Worm (Caenorhabditis elegans) whole organism, L1 larva: ENCODE data around the gene str-240.

Experiments used
- C16A3.4 ChIP-seq: fragments of 150-350 bp; optimal IDR thresholded peaks from 2 replicates; lab custom pipeline; 2014; ENCODE audit warnings: missing biosample characterization, missing genetic modification characterization
- alr-1 ChIP-seq: fragments of 200-800 bp; sonication (Bioruptor generic); optimal IDR thresholded peaks from 2 replicates; lab custom pipeline; 2018; ENCODE audit warnings: borderline replicate concordance, mild to moderate bottlenecking, missing genetic modification characterization, missing compliant biosample characterization
- aly-2 ChIP-seq: fragments of 150-350 bp; optimal IDR thresholded peaks from 2 replicates; lab custom pipeline; 2014; ENCODE audit warnings: missing biosample characterization, missing genetic modification characterization
- ama-1 ChIP-seq: fragments of 150-350 bp; optimal IDR thresholded peaks from 2 replicates; lab custom pipeline; 2014
- ceh-8 ChIP-seq: fragments of 200-800 bp; sonication (Bioruptor generic); optimal IDR thresholded peaks from 2 replicates; lab custom pipeline; 2018; ENCODE audit warnings: mild to moderate bottlenecking, missing genetic modification characterization, moderate library complexity, missing compliant biosample characterization
- ceh-88 ChIP-seq: fragments of 200-800 bp; sonication (Bioruptor generic); IDR thresholded peaks from 2 replicates; pipeline ENCODE4 v1.3.6; 2022; ENCODE audit warnings: missing genetic modification characterization, missing compliant biosample characterization
- dsc-1 ChIP-seq: sonication (generic microtip); optimal IDR thresholded peaks from 2 replicates; lab custom pipeline; 2016; ENCODE audit warnings: mild to moderate bottlenecking, missing genetic modification characterization, missing compliant biosample characterization
- efl-1 ChIP-seq, 4 experiments: fragments of 150-350 bp; optimal IDR thresholded peaks in 3 of 4; peaks in 1 of 4; 1 replicate in 1 of 4; 2 replicates in 3 of 4; lab custom pipeline; 2014; ENCODE audit warnings: missing biosample characterization in 2 of 4, missing genetic modification characterization in 2 of 4, missing genetic modification reagents in 2 of 4
- efl-3 ChIP-seq: fragments of 200-800 bp; sonication (Bioruptor generic); optimal IDR thresholded peaks from 2 replicates; lab custom pipeline; 2018; ENCODE audit warnings: mild to moderate bottlenecking, missing genetic modification characterization, missing compliant biosample characterization
- egl-27 ChIP-seq, 2 experiments: fragments of 150-350 bp in 1 of 2; sonication (generic microtip); optimal IDR thresholded peaks; 3 replicates each; lab custom pipeline; 2017 to 2018; ENCODE audit warnings: missing biosample characterization in 2 of 2, missing genetic modification characterization in 2 of 2, missing genetic modification reagents in 2 of 2
- fkh-4 ChIP-seq: sonication (generic microtip); optimal IDR thresholded peaks from 2 replicates; lab custom pipeline; 2016; ENCODE audit warnings: missing compliant biosample characterization, missing genetic modification characterization, borderline replicate concordance
- grh-1 ChIP-seq: fragments of 200-800 bp; sonication (Bioruptor generic); IDR thresholded peaks from 2 replicates; pipeline ENCODE4 v1.3.6; 2022; ENCODE audit warnings: missing genetic modification reagents, missing genetic modification characterization, missing compliant biosample characterization
- hlh-4 ChIP-seq: sonication (generic microtip); optimal IDR thresholded peaks from 2 replicates; lab custom pipeline; 2016; ENCODE audit warnings: mild to moderate bottlenecking, missing genetic modification characterization, missing compliant biosample characterization
- isw-1 ChIP-seq: fragments of 200-800 bp; sonication (Bioruptor generic); IDR thresholded peaks from 2 replicates; pipeline ENCODE4 v1.3.6; 2022; ENCODE audit warnings: missing genetic modification characterization, missing compliant biosample characterization
- jun-1 ChIP-seq: fragments of 150-350 bp; optimal IDR thresholded peaks from 2 replicates; lab custom pipeline; 2014; ENCODE audit warnings: missing biosample characterization, missing genetic modification reagents, missing genetic modification characterization
- lin-13 ChIP-seq: fragments of 150-350 bp; optimal IDR thresholded peaks from 2 replicates; lab custom pipeline; 2014; ENCODE audit warnings: missing biosample characterization, missing genetic modification reagents, missing genetic modification characterization
- lin-15B ChIP-seq: fragments of 150-350 bp; sonication (generic microtip); optimal IDR thresholded peaks from 3 replicates; lab custom pipeline; 2014; ENCODE audit warnings: missing biosample characterization, missing genetic modification characterization
- lir-3 ChIP-seq: sonication (generic microtip); optimal IDR thresholded peaks from 2 replicates; lab custom pipeline; 2016; ENCODE audit warnings: mild to moderate bottlenecking, missing genetic modification characterization, moderate library complexity, missing compliant biosample characterization; ENCODE audit not compliant: poor library complexity
- mab-9 ChIP-seq: fragments of 200-800 bp; sonication (Bioruptor generic); IDR thresholded peaks from 2 replicates; pipeline ENCODE4 v1.3.6; 2022; ENCODE audit warnings: missing genetic modification reagents, missing genetic modification characterization, missing compliant biosample characterization
- mdl-1 ChIP-seq, 2 experiments: fragments of 150-350 bp; optimal IDR thresholded peaks; 2 replicates each; lab custom pipeline; 2014 to 2017; ENCODE audit warnings: missing biosample characterization in 2 of 2, missing genetic modification characterization in 2 of 2, inconsistent platforms in 1 of 2
- mep-1 ChIP-seq: fragments of 150-350 bp; optimal IDR thresholded peaks from 2 replicates; lab custom pipeline; 2014; ENCODE audit warnings: missing biosample characterization, missing genetic modification characterization
- nhr-11 ChIP-seq: fragments of 150-350 bp; optimal IDR thresholded peaks from 2 replicates; lab custom pipeline; 2014; ENCODE audit warnings: missing biosample characterization, missing genetic modification characterization
- nhr-12 ChIP-seq: sonication (generic microtip); optimal IDR thresholded peaks from 2 replicates; lab custom pipeline; 2017; ENCODE audit warnings: missing biosample characterization, missing genetic modification characterization
- nhr-19 ChIP-seq: fragments of 200-800 bp; sonication (Bioruptor generic); conservative IDR thresholded peaks from 2 replicates; pipeline ENCODE4 v1.3.6; 2022; ENCODE audit warnings: missing genetic modification characterization, missing compliant biosample characterization
- nhr-20 ChIP-seq: sonication (generic microtip); optimal IDR thresholded peaks from 2 replicates; lab custom pipeline; 2016; ENCODE audit warnings: mild to moderate bottlenecking, missing genetic modification characterization, missing compliant biosample characterization
- nhr-28 ChIP-seq: fragments of 150-350 bp; optimal IDR thresholded peaks from 2 replicates; lab custom pipeline; 2014; ENCODE audit warnings: missing biosample characterization, missing genetic modification characterization
- nhr-71 ChIP-seq: sonication (generic microtip); optimal IDR thresholded peaks from 2 replicates; lab custom pipeline; 2016; ENCODE audit warnings: mild to moderate bottlenecking, missing genetic modification characterization, moderate library complexity, missing compliant biosample characterization
- nhr-77 ChIP-seq: fragments of 150-350 bp; optimal IDR thresholded peaks from 2 replicates; lab custom pipeline; 2014; ENCODE audit warnings: missing biosample characterization, missing genetic modification characterization
- nhr-84 ChIP-seq: sonication (generic microtip); optimal IDR thresholded peaks from 2 replicates; lab custom pipeline; 2017; ENCODE audit warnings: missing biosample characterization, missing genetic modification characterization
- pqm-1 ChIP-seq: sonication (generic microtip); optimal IDR thresholded peaks from 3 replicates; lab custom pipeline; 2017; ENCODE audit warnings: missing biosample characterization, missing genetic modification characterization
- sptf-1 ChIP-seq: fragments of 150-350 bp; optimal IDR thresholded peaks from 2 replicates; lab custom pipeline; 2014; ENCODE audit warnings: missing biosample characterization, missing genetic modification characterization
- sup-37 ChIP-seq: fragments of 200-800 bp; sonication (Bioruptor generic); optimal IDR thresholded peaks from 2 replicates; lab custom pipeline; 2018; ENCODE audit warnings: mild to moderate bottlenecking, missing genetic modification characterization, missing compliant biosample characterization
- tlp-1 ChIP-seq: fragments of 150-350 bp; optimal IDR thresholded peaks from 2 replicates; lab custom pipeline; 2014; ENCODE audit warnings: missing biosample characterization, missing genetic modification characterization
- unc-130 ChIP-seq: fragments of 150-350 bp; optimal IDR thresholded peaks from 2 replicates; lab custom pipeline; 2017; ENCODE audit warnings: missing biosample characterization, missing genetic modification characterization, inconsistent platforms
- unc-86 ChIP-seq: sonication (generic microtip); optimal IDR thresholded peaks from 2 replicates; lab custom pipeline; 2016; ENCODE audit warnings: missing genetic modification characterization, missing compliant biosample characterization
- zag-1 ChIP-seq: fragments of 150-350 bp; optimal IDR thresholded peaks from 2 replicates; lab custom pipeline; 2014; ENCODE audit warnings: missing biosample characterization, missing genetic modification characterization
- ztf-4 ChIP-seq: fragments of 150-350 bp; optimal IDR thresholded peaks from 2 replicates; lab custom pipeline; 2014; ENCODE audit warnings: missing biosample characterization, missing genetic modification characterization

str-240 gene

DNA sequence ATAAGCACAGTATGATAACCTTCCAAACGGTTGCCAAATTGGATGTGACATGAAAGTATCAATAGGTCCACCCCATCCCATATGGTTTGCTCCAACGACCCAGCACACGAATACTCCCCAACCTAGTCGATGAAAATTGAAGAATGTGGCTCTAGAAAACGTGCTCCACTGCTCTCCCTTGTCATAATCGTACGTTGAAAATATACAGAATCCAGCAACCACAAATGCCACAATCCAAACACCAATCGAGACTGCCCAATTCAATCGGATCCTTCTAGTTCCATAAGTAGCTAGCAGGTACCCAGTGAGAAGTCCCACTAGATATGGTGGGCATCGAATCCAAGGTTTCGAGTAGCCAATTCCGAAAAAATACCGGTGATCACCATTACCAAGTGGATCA is 17.1 kb upstream of the str-240 start:
- no peak for TF ChIP-seq fkh-4 (tag; lab: Kevin White, UChicago)
- no peak for TF ChIP-seq nhr-77
- no peak for TF ChIP-seq mdl-1 (tag; optimal IDR thresholded peaks at IDR 0.05; lab: Kevin White, UChicago)
- TF ChIP-seq lir-3 (tag; lab: Kevin White, UChicago), result no peak
- no peak for TF ChIP-seq nhr-71
- TF ChIP-seq pqm-1, result no peak
- TF ChIP-seq isw-1 (GFP tag; lab: Robert Waterston, UW), result no peak
- TF ChIP-seq egl-27 (tag; optimal IDR thresholded peaks at IDR 0.05; lab: Kevin White, UChicago), result no peak
- TF ChIP-seq nhr-19, result no peak
- TF ChIP-seq ztf-4 (tag; lab: Kevin White, UChicago), result no peak
- TF ChIP-seq nhr-11, result no peak
- TF ChIP-seq tlp-1 (tag; lab: Kevin White, UChicago), result no peak
- TF ChIP-seq mab-9, result no peak
- TF ChIP-seq nhr-84 (tag; lab: Kevin White, UChicago), result no peak
- no peak for TF ChIP-seq aly-2 (tag; lab: Kevin White, UChicago)
- TF ChIP-seq hlh-4 (tag; lab: Kevin White, UChicago), result no peak
- TF ChIP-seq ama-1 (lab: Kevin White, UChicago), result no peak
- no peak for TF ChIP-seq ceh-8
- TF ChIP-seq ceh-88, result no peak
- no peak for TF ChIP-seq alr-1 (tag; lab: Kevin White, UChicago)

DNA sequence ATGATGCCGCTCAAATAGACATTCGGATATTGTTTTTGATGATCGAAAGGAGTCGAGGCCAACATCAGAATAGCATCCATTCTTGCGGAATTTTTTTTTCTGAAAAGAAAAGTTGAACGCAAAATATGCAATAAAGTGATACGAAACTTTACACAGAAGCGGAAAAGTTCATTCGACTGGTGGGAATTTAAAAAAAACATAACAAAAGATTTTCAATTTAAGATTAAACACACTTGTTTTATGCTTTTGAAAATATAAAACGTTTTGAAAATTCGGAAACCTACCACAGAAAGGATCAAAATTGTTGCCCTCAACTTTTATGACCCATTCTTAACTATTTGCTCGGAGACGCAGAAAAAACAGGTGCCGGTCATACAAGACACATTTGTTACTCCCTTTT is 15.2 kb upstream of the str-240 start, which contains the start of gene K02H11.9:
Gene K02H11.9 (minus strand): TSS at position 101 of the 400 bp plus-strand sequence.
- TF ChIP-seq nhr-71 (no peak), C16A3.4 (tag; lab: Kevin White, UChicago) (no peak), dsc-1 (tag; lab: Kevin White, UChicago) (no peak), efl-3 (GFP tag; lab: Kevin White, UChicago) (no peak)

DNA sequence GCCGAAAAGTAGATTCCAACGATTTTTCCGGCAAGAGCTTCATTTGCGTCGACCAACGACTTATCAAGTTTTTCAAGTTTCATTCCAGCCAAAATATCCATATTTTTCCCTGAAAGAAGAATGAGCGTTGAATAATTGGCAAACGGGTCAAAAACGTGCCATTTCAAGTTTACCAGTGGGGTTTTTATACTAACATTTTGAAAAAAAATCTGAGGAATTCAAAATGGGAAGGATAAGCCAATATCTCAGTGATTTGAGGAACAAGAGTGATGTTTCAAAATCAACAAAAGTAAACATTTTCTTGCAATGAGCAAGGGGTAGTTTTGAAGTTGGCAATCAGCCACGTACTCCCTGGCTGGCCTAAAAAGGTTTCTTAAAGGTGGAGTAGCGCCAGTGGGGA is 12.6 kb upstream of the str-240 start, which contains the start of gene trx-5:
Gene trx-5 (minus strand): TSS at position 101 of the 400 bp plus-strand sequence.
- TF ChIP-seq sptf-1 (no peak), grh-1 (GFP tag; lab: Robert Waterston, UW) (no peak), efl-1 (optimal IDR thresholded peaks at IDR 0.05; lab: Kevin White, UChicago) (no peak), efl-1 (GFP tag; optimal IDR thresholded peaks at IDR 0.05 in 1 of 2; lab: Kevin White, UChicago) (peak in 1 of 2 experiments; percentile 23)

DNA sequence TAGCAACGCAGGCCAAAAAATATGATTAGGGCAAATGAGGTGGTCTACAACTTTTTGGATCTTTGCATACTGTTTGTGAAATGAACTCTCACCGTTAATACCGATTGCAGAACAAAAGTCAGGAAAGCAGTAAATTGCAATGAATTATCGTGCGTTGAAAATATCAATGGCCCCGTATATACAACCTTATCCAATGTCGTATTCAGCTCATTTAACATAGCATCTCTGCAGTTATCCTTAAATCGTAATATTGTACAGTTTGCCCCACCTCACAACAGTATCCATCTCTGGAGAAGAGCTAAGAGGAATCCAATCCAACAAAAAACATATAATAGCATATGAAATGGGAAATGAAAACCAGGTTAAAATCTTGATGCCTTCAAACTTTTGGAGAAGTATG is 10.7 kb upstream of the str-240 start:
- TF ChIP-seq unc-130 (no peak), jun-1 (tag; lab: Kevin White, UChicago) (no peak), lin-13 (GFP tag; lab: Kevin White, UChicago) (no peak), zag-1 (tag; lab: Kevin White, UChicago) (no peak), efl-1 (optimal IDR thresholded peaks at IDR 0.05; lab: Kevin White, UChicago) (no peak), efl-1 (GFP tag; optimal IDR thresholded peaks at IDR 0.05 in 1 of 2; lab: Kevin White, UChicago) (no peak), nhr-11 (no peak), nhr-12 (tag; lab: Kevin White, UChicago) (no peak), aly-2 (tag; lab: Kevin White, UChicago) (no peak)

DNA sequence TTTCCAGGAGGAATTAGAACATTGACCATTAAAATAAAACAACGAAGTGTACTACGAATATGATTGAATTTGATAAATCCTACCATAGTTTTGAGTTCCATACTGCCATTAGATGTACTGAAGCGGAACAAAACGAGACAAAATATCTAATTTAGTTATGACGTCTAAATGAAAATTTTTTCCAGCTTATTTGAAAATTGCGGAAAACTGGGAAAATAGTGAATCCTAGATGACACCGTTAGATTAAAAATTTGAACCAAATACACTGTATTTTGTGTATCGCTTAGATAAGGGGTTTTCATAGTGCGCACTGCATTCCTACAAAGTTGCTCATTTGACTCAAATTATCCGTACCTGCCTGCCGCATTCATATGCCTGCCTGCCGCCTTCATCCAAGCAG is 9.4 kb upstream of the str-240 start, which contains the start of gene K02H11.4:
Gene K02H11.4 (minus strand): TSS at position 101 of the 400 bp plus-strand sequence.
- no peak for TF ChIP-seq ama-1 (lab: Kevin White, UChicago)
- TF ChIP-seq lin-15B (tag; lab: Kevin White, UChicago), result no peak
- TF ChIP-seq nhr-71, result no peak
- TF ChIP-seq ceh-8, result no peak

DNA sequence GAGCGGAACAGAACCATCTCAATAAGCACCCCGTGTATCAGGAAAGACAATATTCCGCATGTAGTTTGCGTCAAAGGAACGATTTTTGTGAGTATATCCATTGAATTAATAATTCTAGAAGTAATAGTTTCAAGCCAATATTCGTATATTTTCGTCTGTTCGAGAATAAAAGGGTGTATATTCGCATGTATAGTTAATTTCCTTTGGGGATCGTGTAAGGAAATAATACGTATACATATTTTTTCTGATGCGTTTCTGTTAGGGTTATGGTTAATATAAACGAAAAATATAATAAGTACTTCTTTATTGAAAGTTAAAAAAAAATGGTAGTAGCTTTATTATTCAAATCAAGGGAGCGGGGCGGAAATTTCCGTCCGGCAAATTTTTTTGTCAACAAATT is 6.2 kb upstream of the str-240 start, which contains the start of gene str-236:
Gene str-236 (minus strand): TSS at position 101 of the 400 bp plus-strand sequence.
- TF ChIP-seq nhr-20 (tag; lab: Kevin White, UChicago) (no peak), nhr-28 (no peak), mep-1 (tag; lab: Kevin White, UChicago) (no peak), nhr-84 (tag; lab: Kevin White, UChicago) (no peak), unc-86 (tag; lab: Kevin White, UChicago) (no peak), sup-37 (GFP tag; lab: Kevin White, UChicago) (no peak)
